Worm (Caenorhabditis elegans) whole organism, L3 larva: ENCODE results near the gene H20E11.1.

Experiments used
- ama-1 ChIP-seq: fragments of 150-350 bp; optimal IDR thresholded peaks from 2 replicates; lab custom pipeline; 2018
- fkh-2 ChIP-seq: fragments of 150-350 bp; optimal IDR thresholded peaks from 2 replicates; lab custom pipeline; 2014; ENCODE audit warnings: missing biosample characterization, missing genetic modification reagents, missing genetic modification characterization
- hmg-11 ChIP-seq: sonication (generic microtip); optimal IDR thresholded peaks from 2 replicates; lab custom pipeline; 2016; ENCODE audit warnings: missing genetic modification characterization, missing compliant biosample characterization
- jun-1 ChIP-seq: fragments of 150-350 bp; optimal IDR thresholded peaks from 2 replicates; lab custom pipeline; 2014; ENCODE audit warnings: missing biosample characterization, missing genetic modification reagents, missing genetic modification characterization
- mdl-1 ChIP-seq: fragments of 150-350 bp; optimal IDR thresholded peaks from 2 replicates; lab custom pipeline; 2014; ENCODE audit warnings: missing biosample characterization, missing genetic modification characterization
- nhr-25 ChIP-seq: sonication (generic microtip); optimal IDR thresholded peaks from 2 replicates; lab custom pipeline; 2017; ENCODE audit warnings: missing biosample characterization, missing genetic modification characterization
- nhr-76 ChIP-seq: fragments of 150-350 bp; sonication (generic microtip); optimal IDR thresholded peaks from 5 replicates; lab custom pipeline; 2014; ENCODE audit warnings: missing biosample characterization, missing genetic modification characterization
- skn-1 ChIP-seq: fragments of 150-350 bp; optimal IDR thresholded peaks from 2 replicates; lab custom pipeline; 2014; ENCODE audit warnings: missing biosample characterization, missing genetic modification characterization
- snpc-4 ChIP-seq: fragments of 150-350 bp; optimal IDR thresholded peaks from 2 replicates; lab custom pipeline; 2014; ENCODE audit warnings: missing biosample characterization, missing genetic modification characterization
- unc-39 ChIP-seq: sonication (generic microtip); optimal IDR thresholded peaks from 4 replicates; lab custom pipeline; 2017; ENCODE audit warnings: missing biosample characterization, missing genetic modification characterization
- unc-62 ChIP-seq: fragments of 150-350 bp; sonication (generic microtip); optimal IDR thresholded peaks from 4 replicates; lab custom pipeline; 2014; ENCODE audit warnings: missing biosample characterization, missing genetic modification reagents, missing genetic modification characterization
- ztf-11 ChIP-seq: fragments of 150-350 bp; optimal IDR thresholded peaks from 2 replicates; lab custom pipeline; 2014; ENCODE audit warnings: missing biosample characterization, missing genetic modification characterization

- TF ChIP-seq ama-1 (no peak), nhr-76 (tag; lab: Kevin White, UChicago) (no peak), snpc-4 (tag; lab: Kevin White, UChicago) (no peak), nhr-25 (tag; lab: Kevin White, UChicago) (no peak), unc-62 (GFP tag; lab: Kevin White, UChicago) (no peak), skn-1 (tag; lab: Kevin White, UChicago) (no peak), unc-39 (tag; lab: Kevin White, UChicago) (no peak), mdl-1 (no peak), jun-1 (no peak), fkh-2 (tag; lab: Kevin White, UChicago) (no peak), ztf-11 (tag; lab: Kevin White, UChicago) (no peak), hmg-11 (tag; lab: Kevin White, UChicago) (no peak)
Observed at ce11 chrIV:6818369-6818768, 11.6 kb upstream of the H20E11.1 start, which contains the start of gene C17H12.8.
